Fruit fly (Drosophila melanogaster): ENCODE results near the gene CG9265.

Gene CG9265

dm6 chr2L:21053623-21054022, 17.7 kb downstream of the CG9265 start:
- TF ChIP-seq CG6792 (GFP tag; optimal IDR thresholded peaks at IDR 0.05) = no peak
- TF ChIP-seq vri (GFP tag; optimal IDR thresholded peaks at IDR 0.05) = peak; percentile 40

DNA sequence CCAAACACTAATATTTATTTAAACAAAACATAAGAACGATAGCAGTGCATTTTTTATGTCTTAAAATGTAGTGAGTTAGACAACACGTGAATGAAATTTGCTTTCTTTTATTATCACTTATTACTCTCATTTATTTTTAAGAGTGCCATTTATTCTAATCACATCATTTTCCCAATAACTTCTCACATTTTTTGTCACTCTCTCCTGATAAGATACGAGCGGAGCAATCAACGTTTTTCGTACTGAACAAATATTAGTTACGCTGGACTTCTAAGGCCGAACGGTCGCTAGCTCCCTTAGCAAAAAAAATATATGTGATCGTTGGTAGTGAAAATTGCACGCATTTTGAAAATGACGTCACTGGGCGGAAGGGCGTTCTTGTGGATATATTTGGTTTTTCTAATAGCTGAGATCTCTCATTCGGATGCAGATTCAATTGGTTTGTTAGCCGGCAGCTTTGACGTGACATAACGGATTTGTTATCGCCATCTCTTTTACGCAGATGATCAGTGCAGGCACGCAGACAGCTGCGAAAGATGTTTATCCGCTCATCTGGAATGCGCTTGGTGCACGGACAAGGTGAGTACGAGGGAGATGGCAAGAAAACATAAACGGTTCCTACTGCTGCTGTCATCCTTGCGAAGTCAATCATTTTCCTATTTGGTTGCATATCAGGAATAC, 18.4 kb downstream of the CG9265 start, which contains the start of gene Itgbn:
Gene Itgbn, plus strand, starts transcription at position 251 of the 681 bp plus-strand sequence.
- peak; percentile 24 for TF ChIP-seq fkh (GFP tag; optimal IDR thresholded peaks at IDR 0.05)
- TF ChIP-seq vri (GFP tag; optimal IDR thresholded peaks at IDR 0.05) = peak; percentile 63
- no peak for TF ChIP-seq CG7368 (GFP tag; optimal IDR thresholded peaks at IDR 0.05)

DNA sequence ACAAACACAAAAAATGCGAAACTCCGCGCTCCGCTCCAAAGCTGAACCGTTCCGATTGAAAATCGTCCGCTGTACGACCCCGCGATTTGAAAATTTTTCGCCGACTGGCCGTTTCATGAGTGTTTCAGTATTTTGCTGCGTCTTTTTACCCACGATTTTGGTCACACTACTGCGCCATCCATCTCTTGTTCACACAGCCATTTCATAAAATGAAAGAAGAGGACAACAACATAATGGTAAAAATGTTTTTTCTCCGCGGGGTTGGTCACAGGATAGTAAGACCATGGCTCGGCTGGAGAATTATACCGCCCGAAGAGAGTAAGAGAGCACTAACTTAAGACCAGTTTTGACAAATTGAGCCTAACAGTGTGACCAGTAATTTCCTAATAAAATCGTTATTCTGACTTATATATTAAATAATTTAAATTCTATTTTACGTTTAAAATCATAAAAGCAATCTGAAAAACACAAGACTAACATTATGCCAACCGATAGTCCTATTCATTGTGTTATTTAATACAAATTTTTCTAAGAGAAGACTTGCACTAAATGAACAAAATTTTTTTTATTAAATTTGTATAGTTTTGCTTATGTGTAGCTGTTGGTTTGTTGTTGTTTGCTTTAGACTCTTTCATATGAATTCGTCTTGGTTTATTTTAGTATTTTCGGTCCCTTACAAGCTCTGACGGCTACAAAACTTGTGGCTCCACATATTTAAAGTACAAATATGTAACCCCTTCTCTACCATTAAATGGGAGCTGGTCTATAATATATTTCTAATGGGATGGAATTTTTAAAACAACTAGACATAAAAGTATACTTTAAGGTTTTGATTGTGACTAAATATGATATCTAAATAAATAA, 19.2 kb downstream of the CG9265 start, which contains the start of gene CG42238:
Gene CG42238, minus strand, starts transcription at position 292 of the 864 bp plus-strand sequence.
- TF ChIP-seq Sox14 (GFP tag; optimal IDR thresholded peaks at IDR 0.05) = peak; percentile 31
- TF ChIP-seq CG8119 (GFP tag; IDR thresholded peaks at IDR 0.05) = no peak
- TF ChIP-seq Met (GFP tag; optimal IDR thresholded peaks at IDR 0.05) = peak; percentile 11
- no peak for TF ChIP-seq esn (GFP tag; optimal IDR thresholded peaks at IDR 0.05)
- TF ChIP-seq CG7368 (GFP tag; optimal IDR thresholded peaks at IDR 0.05) = no peak
- no peak for TF ChIP-seq CG1621 (tag; optimal IDR thresholded peaks at IDR 0.05)
- no peak for TF ChIP-seq CG34406 (GFP tag; optimal IDR thresholded peaks at IDR 0.05)
- TF ChIP-seq Sox15 (GFP tag; optimal IDR thresholded peaks at IDR 0.05) = no peak
- TF ChIP-seq Lpt (GFP tag; optimal IDR thresholded peaks at IDR 0.05) = no peak
- TF ChIP-seq fkh (GFP tag; optimal IDR thresholded peaks at IDR 0.05) = peak; percentile 40
- TF ChIP-seq Eip75B (GFP tag; optimal IDR thresholded peaks at IDR 0.05) = no peak
- no peak for TF ChIP-seq CG8319 (GFP tag; optimal IDR thresholded peaks at IDR 0.05)
- no peak for TF ChIP-seq Gug (GFP tag; IDR thresholded peaks at IDR 0.05)
- no peak for TF ChIP-seq CG15336 (GFP tag; IDR thresholded peaks at IDR 0.05)
- no peak for TF ChIP-seq net (GFP tag; optimal IDR thresholded peaks at IDR 0.05)
- TF ChIP-seq acj6 (GFP tag; optimal IDR thresholded peaks at IDR 0.05) = peak; percentile 0
- TF ChIP-seq Blimp-1 (GFP tag; optimal IDR thresholded peaks at IDR 0.05) = no peak
- TF ChIP-seq svp (GFP tag) = peak; percentile 81
- peak; percentile 4 for TF ChIP-seq vri (GFP tag; optimal IDR thresholded peaks at IDR 0.05)
- TF ChIP-seq salr (GFP tag; optimal IDR thresholded peaks at IDR 0.05) = no peak
- TF ChIP-seq CG8632 (GFP tag; optimal IDR thresholded peaks at IDR 0.05) = no peak
- no peak for TF ChIP-seq CG6808 (GFP tag; optimal IDR thresholded peaks at IDR 0.05)
- no peak for TF ChIP-seq Sox102F (GFP tag; optimal IDR thresholded peaks at IDR 0.05)
- TF ChIP-seq CG10631 (GFP tag; optimal IDR thresholded peaks at IDR 0.05) = peak; percentile 30
- no peak for TF ChIP-seq CG4318 (GFP tag; optimal IDR thresholded peaks at IDR 0.05)
- 0 out of 3 replicates have a peak, but pooled peaks have one; percentile 20 for TF ChIP-seq CG6163 (GFP tag; IDR thresholded peaks at IDR 0.05)
- TF ChIP-seq Hr39 (GFP tag; optimal IDR thresholded peaks at IDR 0.05) = no peak
- peak; percentile 10 for TF ChIP-seq topi (GFP tag; optimal IDR thresholded peaks at IDR 0.05)
- TF ChIP-seq Eip78C (GFP tag) = peak; percentile 47
- peak in 1 of 2 experiments; percentile 19 for TF ChIP-seq ss (GFP tag; optimal IDR thresholded peaks at IDR 0.05)
- TF ChIP-seq CG10669 (GFP tag; optimal IDR thresholded peaks at IDR 0.05) = no peak
- TF ChIP-seq pdm3 (GFP tag; optimal IDR thresholded peaks at IDR 0.05) = peak; percentile 11
- 0 out of 3 replicates have a peak, but pooled peaks have one; percentile 20 for TF ChIP-seq eg (GFP tag; IDR thresholded peaks at IDR 0.05)
- TF ChIP-seq achi (GFP tag; optimal IDR thresholded peaks at IDR 0.05) = peak; percentile 11
- peak; percentile 15 for TF ChIP-seq lz (GFP tag; optimal IDR thresholded peaks at IDR 0.05)
- TF ChIP-seq CG3919 (GFP tag; optimal IDR thresholded peaks at IDR 0.05) = peak; percentile 23
